Worm (Caenorhabditis elegans) whole organism, L4/young adult: ENCODE measurements around the gene lgc-35.

Experiments used
- W03F9.2 ChIP-seq: fragments of 150-350 bp; optimal IDR thresholded peaks from 2 replicates; lab custom pipeline; 2014; ENCODE audit warnings: missing biosample characterization, missing genetic modification characterization
- him-1 ChIP-seq: sonication (generic microtip); optimal IDR thresholded peaks from 2 replicates; lab custom pipeline; 2016; ENCODE audit warnings: missing genotype, missing genetic modification reagents, missing genetic modification characterization, missing compliant biosample characterization

DNA sequence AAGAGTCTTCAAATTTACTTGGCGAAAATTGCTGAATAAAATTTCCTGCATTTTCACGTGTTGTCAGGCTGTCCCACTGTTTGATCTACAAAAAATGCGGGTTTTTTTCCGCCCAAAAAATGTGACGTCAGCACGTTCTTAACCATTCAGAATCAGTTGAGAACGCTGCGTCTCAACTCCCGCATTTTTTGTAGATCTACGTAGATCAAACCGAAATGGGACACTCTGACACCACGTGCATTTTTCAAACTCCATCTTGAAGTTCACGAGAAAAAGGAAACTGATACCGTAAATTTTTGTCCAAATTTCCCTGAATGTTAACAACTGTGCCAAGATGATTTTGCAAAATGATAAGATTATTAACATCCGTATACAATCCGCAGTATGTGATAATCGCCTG lies 26.7 kb downstream of the lgc-35 start:
- TF ChIP-seq him-1 (no peak), W03F9.2 (tag; lab: Kevin White, UChicago) (no peak)
